Worm (Caenorhabditis elegans) whole organism, L1 larva: ENCODE results near the gene ric-8.

Experiments used
- F16B12.6 ChIP-seq: fragments of 150-350 bp; optimal IDR thresholded peaks from 2 replicates; lab custom pipeline; 2014; ENCODE audit warnings: missing biosample characterization, missing genetic modification characterization
- aha-1 ChIP-seq: fragments of 150-350 bp; optimal IDR thresholded peaks from 2 replicates; lab custom pipeline; 2014; ENCODE audit warnings: missing biosample characterization, missing genetic modification characterization
- alr-1 ChIP-seq: fragments of 200-800 bp; sonication (Bioruptor generic); optimal IDR thresholded peaks from 2 replicates; lab custom pipeline; 2018; ENCODE audit warnings: borderline replicate concordance, mild to moderate bottlenecking, missing genetic modification characterization, missing compliant biosample characterization
- aly-2 ChIP-seq: fragments of 150-350 bp; optimal IDR thresholded peaks from 2 replicates; lab custom pipeline; 2014; ENCODE audit warnings: missing biosample characterization, missing genetic modification characterization
- ama-1 ChIP-seq: fragments of 150-350 bp; optimal IDR thresholded peaks from 2 replicates; lab custom pipeline; 2014
- blmp-1 ChIP-seq: fragments of 150-350 bp; optimal IDR thresholded peaks from 2 replicates; lab custom pipeline; 2014; ENCODE audit warnings: missing biosample characterization, missing genetic modification characterization
- ceh-8 ChIP-seq: fragments of 200-800 bp; sonication (Bioruptor generic); optimal IDR thresholded peaks from 2 replicates; lab custom pipeline; 2018; ENCODE audit warnings: mild to moderate bottlenecking, missing genetic modification characterization, moderate library complexity, missing compliant biosample characterization
- ceh-82 ChIP-seq, 3 experiments: fragments of 150-350 bp in 1 of 3; sonication (generic microtip) in 2 of 3; optimal IDR thresholded peaks; 2 replicates each; lab custom pipeline; 2014 to 2017; ENCODE audit warnings: missing biosample characterization in 3 of 3, missing genetic modification characterization in 3 of 3
- ceh-88 ChIP-seq: fragments of 200-800 bp; sonication (Bioruptor generic); IDR thresholded peaks from 2 replicates; pipeline ENCODE4 v1.3.6; 2022; ENCODE audit warnings: missing genetic modification characterization, missing compliant biosample characterization
- dpl-1 ChIP-seq, 3 experiments: fragments of 150-350 bp in 2 of 3; sonication (generic microtip) in 1 of 3; optimal IDR thresholded peaks; 2 replicates each; lab custom pipeline; 2014 to 2017; ENCODE audit warnings: missing biosample characterization in 3 of 3, missing genetic modification characterization in 3 of 3, missing genetic modification reagents in 3 of 3
- efl-1 ChIP-seq, 4 experiments: fragments of 150-350 bp; optimal IDR thresholded peaks in 3 of 4; peaks in 1 of 4; 1 replicate in 1 of 4; 2 replicates in 3 of 4; lab custom pipeline; 2014; ENCODE audit warnings: missing biosample characterization in 2 of 4, missing genetic modification characterization in 2 of 4, missing genetic modification reagents in 2 of 4
- efl-3 ChIP-seq: fragments of 200-800 bp; sonication (Bioruptor generic); optimal IDR thresholded peaks from 2 replicates; lab custom pipeline; 2018; ENCODE audit warnings: mild to moderate bottlenecking, missing genetic modification characterization, missing compliant biosample characterization
- egl-27 ChIP-seq, 2 experiments: fragments of 150-350 bp in 1 of 2; sonication (generic microtip); optimal IDR thresholded peaks; 3 replicates each; lab custom pipeline; 2017 to 2018; ENCODE audit warnings: missing biosample characterization in 2 of 2, missing genetic modification characterization in 2 of 2, missing genetic modification reagents in 2 of 2
- elt-2 ChIP-seq: sonication (generic microtip); optimal IDR thresholded peaks from 2 replicates; lab custom pipeline; 2016; ENCODE audit warnings: missing genetic modification characterization, mild to moderate bottlenecking, inconsistent platforms, missing compliant biosample characterization, missing genetic modification reagents
- ets-5 ChIP-seq: fragments of 200-800 bp; sonication (Bioruptor generic); IDR thresholded peaks from 2 replicates; pipeline ENCODE4 v1.3.6; 2022; ENCODE audit warnings: missing genetic modification characterization, missing compliant biosample characterization
- fkh-10 ChIP-seq: sonication (generic microtip); optimal IDR thresholded peaks from 2 replicates; lab custom pipeline; 2017; ENCODE audit warnings: missing biosample characterization, missing genetic modification reagents, missing genetic modification characterization
- fkh-4 ChIP-seq: sonication (generic microtip); optimal IDR thresholded peaks from 2 replicates; lab custom pipeline; 2016; ENCODE audit warnings: missing compliant biosample characterization, missing genetic modification characterization, borderline replicate concordance
- fos-1 ChIP-seq: fragments of 150-350 bp; optimal IDR thresholded peaks from 2 replicates; lab custom pipeline; 2014; ENCODE audit warnings: missing biosample characterization, missing genetic modification characterization
- grh-1 ChIP-seq: fragments of 200-800 bp; sonication (Bioruptor generic); IDR thresholded peaks from 2 replicates; pipeline ENCODE4 v1.3.6; 2022; ENCODE audit warnings: missing genetic modification reagents, missing genetic modification characterization, missing compliant biosample characterization
- hlh-17 ChIP-seq: fragments of 200-800 bp; sonication (Bioruptor generic); optimal IDR thresholded peaks from 2 replicates; lab custom pipeline; 2018; ENCODE audit warnings: missing genetic modification characterization, mild to moderate bottlenecking, missing compliant biosample characterization, moderate library complexity, borderline replicate concordance
- isw-1 ChIP-seq: fragments of 200-800 bp; sonication (Bioruptor generic); IDR thresholded peaks from 2 replicates; pipeline ENCODE4 v1.3.6; 2022; ENCODE audit warnings: missing genetic modification characterization, missing compliant biosample characterization
- jun-1 ChIP-seq: fragments of 150-350 bp; optimal IDR thresholded peaks from 2 replicates; lab custom pipeline; 2014; ENCODE audit warnings: missing biosample characterization, missing genetic modification reagents, missing genetic modification characterization
- lin-13 ChIP-seq: fragments of 150-350 bp; optimal IDR thresholded peaks from 2 replicates; lab custom pipeline; 2014; ENCODE audit warnings: missing biosample characterization, missing genetic modification reagents, missing genetic modification characterization
- lin-14 ChIP-seq: fragments of 200-800 bp; sonication (Bioruptor generic); optimal IDR thresholded peaks from 2 replicates; lab custom pipeline; 2018; ENCODE audit warnings: mild to moderate bottlenecking, missing genetic modification characterization, moderate library complexity, missing compliant biosample characterization
- lin-15B ChIP-seq: fragments of 150-350 bp; sonication (generic microtip); optimal IDR thresholded peaks from 3 replicates; lab custom pipeline; 2014; ENCODE audit warnings: missing biosample characterization, missing genetic modification characterization
- lin-35 ChIP-seq, 2 experiments: fragments of 150-350 bp; optimal IDR thresholded peaks; 2 replicates each; lab custom pipeline; 2014; ENCODE audit warnings: missing biosample characterization in 2 of 2, missing genetic modification characterization in 2 of 2, missing genetic modification reagents in 2 of 2
- lin-39 ChIP-seq: fragments of 150-350 bp; optimal IDR thresholded peaks from 2 replicates; lab custom pipeline; 2014; ENCODE audit warnings: missing biosample characterization, missing genetic modification reagents, missing genetic modification characterization
- lir-3 ChIP-seq: sonication (generic microtip); optimal IDR thresholded peaks from 2 replicates; lab custom pipeline; 2016; ENCODE audit warnings: mild to moderate bottlenecking, missing genetic modification characterization, moderate library complexity, missing compliant biosample characterization; ENCODE audit not compliant: poor library complexity
- lsy-2 ChIP-seq, 2 experiments: fragments of 150-350 bp; optimal IDR thresholded peaks; 2 replicates each; lab custom pipeline; 2014; ENCODE audit warnings: missing biosample characterization in 2 of 2, missing genetic modification characterization in 2 of 2
- mab-9 ChIP-seq: fragments of 200-800 bp; sonication (Bioruptor generic); IDR thresholded peaks from 2 replicates; pipeline ENCODE4 v1.3.6; 2022; ENCODE audit warnings: missing genetic modification reagents, missing genetic modification characterization, missing compliant biosample characterization
- mep-1 ChIP-seq: fragments of 150-350 bp; optimal IDR thresholded peaks from 2 replicates; lab custom pipeline; 2014; ENCODE audit warnings: missing biosample characterization, missing genetic modification characterization
- nhr-11 ChIP-seq: fragments of 150-350 bp; optimal IDR thresholded peaks from 2 replicates; lab custom pipeline; 2014; ENCODE audit warnings: missing biosample characterization, missing genetic modification characterization
- nhr-19 ChIP-seq: fragments of 200-800 bp; sonication (Bioruptor generic); conservative IDR thresholded peaks from 2 replicates; pipeline ENCODE4 v1.3.6; 2022; ENCODE audit warnings: missing genetic modification characterization, missing compliant biosample characterization
- nhr-20 ChIP-seq: sonication (generic microtip); optimal IDR thresholded peaks from 2 replicates; lab custom pipeline; 2016; ENCODE audit warnings: mild to moderate bottlenecking, missing genetic modification characterization, missing compliant biosample characterization
- nhr-237 ChIP-seq: fragments of 150-350 bp; optimal IDR thresholded peaks from 2 replicates; lab custom pipeline; 2014; ENCODE audit warnings: missing biosample characterization, missing genetic modification characterization
- nhr-85 ChIP-seq: sonication (generic microtip); peaks from one replicate; lab custom pipeline; 2016; ENCODE audit warnings: missing genetic modification characterization, inconsistent platforms, missing compliant biosample characterization
- nhr-90 ChIP-seq: sonication (generic microtip); optimal IDR thresholded peaks from 2 replicates; lab custom pipeline; 2016; ENCODE audit warnings: mild to moderate bottlenecking, missing genetic modification characterization, missing compliant biosample characterization; ENCODE audit not compliant: poor library complexity
- pag-3 ChIP-seq: sonication (generic microtip); optimal IDR thresholded peaks from 2 replicates; lab custom pipeline; 2017; ENCODE audit warnings: missing genetic modification characterization, mild to moderate bottlenecking, missing compliant biosample characterization, antibody characterized with exemption, borderline replicate concordance; ENCODE audit not compliant: insufficient read depth
- pax-3 ChIP-seq: fragments of 200-800 bp; sonication (Bioruptor generic); optimal IDR thresholded peaks from 2 replicates; lab custom pipeline; 2018; ENCODE audit warnings: mild to moderate bottlenecking, missing genetic modification characterization, moderate library complexity, missing compliant biosample characterization
- rnt-1 ChIP-seq: sonication (generic microtip); optimal IDR thresholded peaks from 2 replicates; lab custom pipeline; 2016; ENCODE audit warnings: mild to moderate bottlenecking, missing genetic modification characterization, moderate library complexity, missing compliant biosample characterization
- skn-1 ChIP-seq: fragments of 150-350 bp; optimal IDR thresholded peaks from 2 replicates; lab custom pipeline; 2014; ENCODE audit warnings: missing biosample characterization, missing genetic modification characterization
- snpc-4 ChIP-seq: fragments of 150-350 bp; optimal IDR thresholded peaks from 2 replicates; lab custom pipeline; 2014; ENCODE audit warnings: missing biosample characterization, missing genetic modification characterization
- sox-4 ChIP-seq: sonication (generic microtip); optimal IDR thresholded peaks from 2 replicates; lab custom pipeline; 2016; ENCODE audit warnings: missing genetic modification characterization, missing compliant biosample characterization
- sup-37 ChIP-seq: fragments of 200-800 bp; sonication (Bioruptor generic); optimal IDR thresholded peaks from 2 replicates; lab custom pipeline; 2018; ENCODE audit warnings: mild to moderate bottlenecking, missing genetic modification characterization, missing compliant biosample characterization
- swsn-7 ChIP-seq: sonication (generic microtip); optimal IDR thresholded peaks from 2 replicates; lab custom pipeline; 2016; ENCODE audit warnings: missing genetic modification characterization, missing compliant biosample characterization
- tbx-2 ChIP-seq: sonication (generic microtip); optimal IDR thresholded peaks from 2 replicates; lab custom pipeline; 2016; ENCODE audit warnings: missing genetic modification characterization, missing compliant biosample characterization
- unc-130 ChIP-seq: fragments of 150-350 bp; optimal IDR thresholded peaks from 2 replicates; lab custom pipeline; 2017; ENCODE audit warnings: missing biosample characterization, missing genetic modification characterization, inconsistent platforms
- unc-62 ChIP-seq: fragments of 150-350 bp; optimal IDR thresholded peaks from 2 replicates; lab custom pipeline; 2014; ENCODE audit warnings: missing biosample characterization, missing genetic modification reagents, missing genetic modification characterization
- unc-86 ChIP-seq: sonication (generic microtip); optimal IDR thresholded peaks from 2 replicates; lab custom pipeline; 2016; ENCODE audit warnings: missing genetic modification characterization, missing compliant biosample characterization
- vab-15 ChIP-seq: sonication (generic microtip); optimal IDR thresholded peaks from 2 replicates; lab custom pipeline; 2017; ENCODE audit warnings: missing genotype, mild to moderate bottlenecking, missing genetic modification characterization, missing compliant biosample characterization
- xbp-1 ChIP-seq: sonication (generic microtip); optimal IDR thresholded peaks from 2 replicates; lab custom pipeline; 2016; ENCODE audit warnings: missing genetic modification characterization, missing compliant biosample characterization
- ztf-11 ChIP-seq, 2 experiments: sonication (generic microtip); optimal IDR thresholded peaks; 2 replicates each; lab custom pipeline; 2016 to 2017; ENCODE audit warnings: missing genetic modification characterization in 2 of 2, missing biosample characterization in 1 of 2, missing compliant biosample characterization in 1 of 2

ric-8 gene

DNA sequence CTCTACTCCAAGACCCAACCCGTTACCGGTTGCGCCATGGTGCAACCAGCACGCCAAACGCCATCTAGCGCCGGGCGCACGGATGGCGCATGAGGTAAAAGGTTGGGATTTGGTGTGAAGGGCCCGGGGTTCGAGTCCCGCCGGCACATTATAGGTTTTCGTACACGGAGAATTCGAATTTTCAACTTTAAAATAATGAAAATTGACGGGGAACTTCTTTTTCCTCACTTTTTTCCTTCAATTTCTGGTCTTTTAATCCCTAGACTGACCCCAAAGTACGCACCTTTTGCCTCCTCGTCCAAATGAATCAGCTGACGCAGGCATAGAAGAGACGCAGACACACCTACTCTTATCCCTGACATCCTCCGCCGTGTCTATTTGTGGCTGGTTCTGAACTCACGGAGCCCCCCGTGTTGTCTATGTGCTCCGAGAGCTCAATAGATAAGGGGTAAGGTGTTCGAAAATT lies 39.2 kb upstream of the ric-8 start:
- TF ChIP-seq jun-1 (tag; lab: Kevin White, UChicago): no peak
- TF ChIP-seq nhr-85: peak; percentile 4
- TF ChIP-seq hlh-17 (GFP tag; lab: Kevin White, UChicago): no peak
- no peak for TF ChIP-seq vab-15
- TF ChIP-seq mep-1 (tag; lab: Kevin White, UChicago): peak; percentile 23
- TF ChIP-seq nhr-11 (tag; lab: Kevin White, UChicago): no peak
- peak; percentile 80 for TF ChIP-seq nhr-19
- peak; percentile 43 to 61 for TF ChIP-seq lin-35 (GFP tag; optimal IDR thresholded peaks at IDR 0.05; lab: Kevin White, UChicago)
- no peak for TF ChIP-seq lin-15B (tag; lab: Kevin White, UChicago)
- peak; percentile 48 for TF ChIP-seq lin-13 (GFP tag; lab: Kevin White, UChicago)
- no peak for TF ChIP-seq ceh-88
- TF ChIP-seq xbp-1 (tag; lab: Kevin White, UChicago): peak; percentile 4
- no peak for TF ChIP-seq sup-37
- TF ChIP-seq nhr-237: no peak
- no peak for TF ChIP-seq pax-3
- no peak for TF ChIP-seq mab-9 (GFP tag; lab: Robert Waterston, UW)
- peak; percentile 69 for TF ChIP-seq skn-1 (tag; lab: Kevin White, UChicago)
- TF ChIP-seq nhr-20 (tag; lab: Kevin White, UChicago): peak; percentile 46
- peak; percentile 54 for TF ChIP-seq ama-1 (lab: Kevin White, UChicago)
- no peak for TF ChIP-seq fkh-10 (GFP tag; lab: Kevin White, UChicago)
- peak in 1 of 3 experiments; percentile 12 for TF ChIP-seq ceh-82 (tag; optimal IDR thresholded peaks at IDR 0.05; lab: Kevin White, UChicago)
- peak; percentile 8 to 36 for TF ChIP-seq efl-1 (optimal IDR thresholded peaks at IDR 0.05; lab: Kevin White, UChicago)
- TF ChIP-seq efl-1 (GFP tag; optimal IDR thresholded peaks at IDR 0.05 in 1 of 2; lab: Kevin White, UChicago): peak; percentile 37 to 68
- no peak for TF ChIP-seq unc-62 (GFP tag; lab: Kevin White, UChicago)
- no peak for TF ChIP-seq unc-130 (tag; lab: Kevin White, UChicago)
- no peak for TF ChIP-seq aha-1
- no peak for TF ChIP-seq alr-1
- TF ChIP-seq sox-4 (tag; lab: Kevin White, UChicago): no peak
- TF ChIP-seq ztf-11 (tag; optimal IDR thresholded peaks at IDR 0.05; lab: Kevin White, UChicago): no peak
- no peak for TF ChIP-seq fkh-4
- no peak for TF ChIP-seq F16B12.6 (tag; lab: Kevin White, UChicago)
- TF ChIP-seq aly-2 (tag; lab: Kevin White, UChicago): no peak
- no peak for TF ChIP-seq pag-3 (tag; lab: Kevin White, UChicago)
- peak; percentile 67 for TF ChIP-seq lin-14 (GFP tag; lab: Kevin White, UChicago)
- no peak for TF ChIP-seq lin-39 (tag; lab: Kevin White, UChicago)
- no peak for TF ChIP-seq grh-1 (GFP tag; lab: Robert Waterston, UW)
- TF ChIP-seq isw-1 (GFP tag; lab: Robert Waterston, UW): no peak
- no peak for TF ChIP-seq efl-3 (GFP tag; lab: Kevin White, UChicago)
- peak; percentile 15 to 33 (median 29) for TF ChIP-seq dpl-1 (GFP tag; optimal IDR thresholded peaks at IDR 0.05; lab: Kevin White, UChicago)
- peak; percentile 66 for TF ChIP-seq rnt-1
- TF ChIP-seq lir-3 (tag; lab: Kevin White, UChicago): no peak
- no peak for TF ChIP-seq ets-5 (GFP tag; lab: Robert Waterston, UW)
- no peak for TF ChIP-seq fos-1
- TF ChIP-seq elt-2 (tag; lab: Kevin White, UChicago): no peak
- TF ChIP-seq nhr-90: no peak
- TF ChIP-seq ceh-8 (GFP tag; lab: Kevin White, UChicago): no peak
- no peak for TF ChIP-seq snpc-4
- peak; percentile 15 for TF ChIP-seq unc-86 (tag; lab: Kevin White, UChicago)
- no peak for TF ChIP-seq egl-27 (tag; optimal IDR thresholded peaks at IDR 0.05; lab: Kevin White, UChicago)
- TF ChIP-seq blmp-1 (tag; lab: Kevin White, UChicago): no peak
- TF ChIP-seq lsy-2 (tag; optimal IDR thresholded peaks at IDR 0.05; lab: Kevin White, UChicago): peak in 1 of 2 experiments; percentile 46
- TF ChIP-seq tbx-2 (tag; lab: Kevin White, UChicago): peak; percentile 16
- TF ChIP-seq swsn-7 (tag; lab: Kevin White, UChicago): peak; percentile 26
